Fruit fly (Drosophila melanogaster): Measurements from ENCODE around the gene CG14607.

DNA sequence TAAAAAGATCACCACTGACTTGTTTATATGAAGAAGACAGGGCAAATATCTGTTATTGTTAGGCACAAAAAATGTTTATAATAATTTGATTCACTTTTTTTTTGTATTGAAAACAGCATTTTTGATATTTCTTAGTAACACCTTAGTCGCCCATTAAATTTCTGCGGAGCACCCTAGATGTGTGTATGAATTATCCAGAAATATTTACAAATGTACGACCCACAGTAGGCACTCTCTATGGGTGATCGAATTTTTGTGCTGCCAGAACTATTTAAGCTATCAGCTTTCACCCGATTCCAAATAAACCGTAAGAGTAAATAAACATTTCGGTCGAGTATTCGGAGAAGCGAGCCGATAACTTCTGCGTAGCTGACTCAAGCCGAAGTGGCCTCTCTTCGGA is 44.1 kb downstream of the CG14607 start, which contains the start of gene RacGAP84C:
- TF ChIP-seq Hr78 (GFP tag; optimal IDR thresholded peaks at IDR 0.05): no peak
- no peak for TF ChIP-seq foxo (GFP tag; optimal IDR thresholded peaks at IDR 0.05)
- TF ChIP-seq CG32264 (GFP tag; optimal IDR thresholded peaks at IDR 0.05): no peak
- no peak for TF ChIP-seq h (GFP tag; optimal IDR thresholded peaks at IDR 0.05)
- no peak for TF ChIP-seq Jra (GFP tag; optimal IDR thresholded peaks at IDR 0.05)
- no peak for TF ChIP-seq CrebA (GFP tag; optimal IDR thresholded peaks at IDR 0.05; ENCODE audit: borderline replicate concordance)
- no peak for TF ChIP-seq psq (GFP tag; optimal IDR thresholded peaks at IDR 0.05)
- TF ChIP-seq Dif (GFP tag; optimal IDR thresholded peaks at IDR 0.05; ENCODE audit: partially characterized antibody): no peak
- no peak for TF ChIP-seq Dfd (GFP tag; optimal IDR thresholded peaks at IDR 0.05)
- TF ChIP-seq Sp1 (GFP tag; optimal IDR thresholded peaks at IDR 0.05): no peak
- TF ChIP-seq fru (GFP tag; optimal IDR thresholded peaks at IDR 0.05): no peak
- no peak for TF ChIP-seq br (GFP tag; optimal IDR thresholded peaks at IDR 0.05)
- no peak for TF ChIP-seq sage (GFP tag; optimal IDR thresholded peaks at IDR 0.05)
